Fruit fly (Drosophila melanogaster): Measurements from ENCODE around the gene mas.

mas gene

DNA sequence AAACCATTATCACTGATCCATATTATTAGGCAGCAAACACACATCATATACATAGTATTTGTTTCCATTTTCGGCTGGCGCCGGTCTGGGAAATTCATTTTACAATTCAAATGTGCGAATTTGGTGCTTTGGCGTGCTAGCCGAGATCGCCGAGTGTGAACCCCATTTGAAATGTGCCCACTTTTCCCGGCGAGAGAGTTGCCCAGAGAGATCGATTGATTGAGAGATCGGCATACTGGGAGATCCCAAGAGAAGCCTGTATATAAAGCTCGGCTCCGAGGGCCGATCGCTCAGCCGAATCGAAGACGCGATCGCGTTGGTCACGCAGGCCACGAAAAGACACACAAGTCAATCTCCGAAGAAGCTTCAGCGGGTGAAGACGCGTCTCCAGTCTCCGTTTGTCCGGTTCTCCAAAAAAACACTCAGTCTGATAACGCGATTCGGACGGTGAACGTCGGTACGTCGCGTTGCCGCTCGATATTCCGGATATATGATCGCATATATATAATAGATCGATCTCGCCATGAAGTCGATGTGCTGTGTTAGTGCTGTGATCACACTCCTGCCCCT, 18.8 kb downstream of the mas start, which contains the start of gene CG1299:
CG1299 (plus strand) TSS at position 291 of the 570 bp plus-strand sequence.
- TF ChIP-seq Mnt (GFP tag; optimal IDR thresholded peaks at IDR 0.05) (no peak), CG33017 (tag; optimal IDR thresholded peaks at IDR 0.05) (no peak), pad (GFP tag; optimal IDR thresholded peaks at IDR 0.05) (no peak), CG1620 (GFP tag; optimal IDR thresholded peaks at IDR 0.05) (no peak), cnc (optimal IDR thresholded peaks at IDR 0.05) (no peak), bab1 (GFP tag; optimal IDR thresholded peaks at IDR 0.05) (no peak), toe (GFP tag; optimal IDR thresholded peaks at IDR 0.05) (no peak), Hr96 (GFP tag; optimal IDR thresholded peaks at IDR 0.05) (no peak), tj (GFP tag; optimal IDR thresholded peaks at IDR 0.05) (no peak), CG12768 (GFP tag; optimal IDR thresholded peaks at IDR 0.05) (no peak), CG7045 (GFP tag; optimal IDR thresholded peaks at IDR 0.05) (no peak), Clk (GFP tag; optimal IDR thresholded peaks at IDR 0.05) (no peak), Crg-1 (GFP tag; optimal IDR thresholded peaks at IDR 0.05) (no peak), CG14711 (tag; optimal IDR thresholded peaks at IDR 0.05) (no peak), CG11617 (GFP tag; optimal IDR thresholded peaks at IDR 0.05) (no peak), CG7101 (tag; optimal IDR thresholded peaks at IDR 0.05) (no peak)

DNA sequence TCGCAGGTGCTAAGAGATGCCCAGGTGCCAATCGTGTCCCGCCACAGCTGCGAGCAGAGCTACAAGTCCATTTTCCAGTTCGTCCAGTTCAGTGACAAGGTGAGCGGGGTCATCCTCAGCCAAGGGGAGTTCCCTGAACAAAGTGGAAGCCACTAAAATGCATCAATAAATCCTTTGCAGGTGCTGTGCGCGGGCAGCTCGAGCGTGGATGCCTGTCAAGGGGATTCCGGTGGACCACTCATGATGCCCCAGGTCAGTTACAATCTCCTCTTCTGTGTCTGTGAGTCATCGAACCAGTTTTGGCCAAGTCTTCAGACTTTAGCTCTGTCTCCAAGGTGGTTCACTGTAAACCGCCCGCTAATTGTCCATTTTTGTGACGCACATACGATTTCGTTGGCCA, 22.0 kb downstream of the mas start:
- TF ChIP-seq CG1620 (GFP tag; optimal IDR thresholded peaks at IDR 0.05) (no peak), Hr96 (GFP tag; optimal IDR thresholded peaks at IDR 0.05) (no peak), pad (GFP tag; optimal IDR thresholded peaks at IDR 0.05) (no peak), CG7101 (tag; optimal IDR thresholded peaks at IDR 0.05) (no peak), ovo (GFP tag; optimal IDR thresholded peaks at IDR 0.05) (no peak), cnc (optimal IDR thresholded peaks at IDR 0.05) (no peak), CG33017 (tag; optimal IDR thresholded peaks at IDR 0.05) (no peak), tj (GFP tag; optimal IDR thresholded peaks at IDR 0.05) (no peak), bab1 (GFP tag; optimal IDR thresholded peaks at IDR 0.05) (no peak), kay (GFP tag; ENCODE audit: borderline replicate concordance) (no peak), CG7045 (GFP tag; optimal IDR thresholded peaks at IDR 0.05) (no peak)

DNA sequence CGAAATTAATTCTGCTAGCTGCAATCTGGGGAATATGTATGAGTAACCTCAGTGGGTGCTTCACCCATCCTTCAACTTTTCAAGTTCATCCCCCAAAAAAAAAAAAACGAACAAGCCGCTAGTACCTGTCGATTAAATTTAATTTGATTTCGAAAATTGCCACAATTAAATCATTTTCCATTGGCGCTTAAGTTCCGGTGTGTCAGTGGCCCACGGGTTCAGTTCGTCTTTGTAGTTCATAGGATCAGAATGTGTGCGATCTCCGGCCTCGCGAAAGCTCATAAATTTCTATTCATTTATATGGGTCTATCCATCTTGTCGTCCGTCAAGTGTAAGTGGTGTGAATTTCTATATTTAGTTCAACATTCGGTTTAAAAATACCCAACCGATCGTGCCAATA, 25.2 kb downstream of the mas start, which contains the start of gene CG32260:
CG32260 (plus strand) TSS at position 301 of the 400 bp plus-strand sequence.
- TF ChIP-seq toe (GFP tag; optimal IDR thresholded peaks at IDR 0.05) (no peak), CG5204 (GFP tag; optimal IDR thresholded peaks at IDR 0.05) (no peak), CG14711 (tag; optimal IDR thresholded peaks at IDR 0.05) (no peak), cnc (optimal IDR thresholded peaks at IDR 0.05) (no peak), Crg-1 (GFP tag; optimal IDR thresholded peaks at IDR 0.05) (no peak), bab1 (GFP tag; optimal IDR thresholded peaks at IDR 0.05) (no peak), CG33017 (tag; optimal IDR thresholded peaks at IDR 0.05) (no peak), CG1620 (GFP tag; optimal IDR thresholded peaks at IDR 0.05) (no peak), Mnt (GFP tag; optimal IDR thresholded peaks at IDR 0.05) (no peak), ovo (GFP tag; optimal IDR thresholded peaks at IDR 0.05) (no peak), kay (GFP tag; ENCODE audit: borderline replicate concordance) (no peak), CG7045 (GFP tag; optimal IDR thresholded peaks at IDR 0.05) (no peak), Hr96 (GFP tag; optimal IDR thresholded peaks at IDR 0.05) (no peak), CG12768 (GFP tag; optimal IDR thresholded peaks at IDR 0.05) (no peak), cic (GFP tag; optimal IDR thresholded peaks at IDR 0.05) (no peak), Clk (GFP tag; optimal IDR thresholded peaks at IDR 0.05) (no peak), pad (GFP tag; optimal IDR thresholded peaks at IDR 0.05) (no peak)

DNA sequence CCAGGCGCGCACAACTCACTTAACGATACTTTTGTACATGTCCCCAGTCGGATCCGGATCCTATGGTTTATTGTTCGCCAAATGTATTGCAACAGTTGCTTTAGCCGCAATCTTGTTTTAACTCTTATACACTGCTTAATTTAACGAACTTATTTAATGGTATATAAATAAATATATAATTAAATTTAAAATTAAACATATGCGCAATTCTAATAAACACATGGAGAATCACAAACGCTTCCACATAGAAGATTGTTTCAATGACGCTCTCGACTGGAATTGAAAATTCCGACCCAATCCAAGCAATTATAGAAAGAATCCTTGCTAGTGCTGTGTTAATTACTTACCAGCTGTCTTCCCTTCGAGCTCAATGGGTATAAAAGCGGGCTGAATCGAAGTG, 26.1 kb downstream of the mas start, which contains the start of gene Akh:
Akh (plus strand) TSS at position 301 of the 400 bp plus-strand sequence.
- TF ChIP-seq CG1620 (GFP tag; optimal IDR thresholded peaks at IDR 0.05) (no peak), cnc (optimal IDR thresholded peaks at IDR 0.05) (no peak), ovo (GFP tag; optimal IDR thresholded peaks at IDR 0.05) (no peak), cic (GFP tag; optimal IDR thresholded peaks at IDR 0.05) (no peak), bab1 (GFP tag; optimal IDR thresholded peaks at IDR 0.05) (no peak), CG11617 (GFP tag; optimal IDR thresholded peaks at IDR 0.05) (no peak), kay (GFP tag; ENCODE audit: borderline replicate concordance) (no peak), CG7045 (GFP tag; optimal IDR thresholded peaks at IDR 0.05) (no peak), Hr96 (GFP tag; optimal IDR thresholded peaks at IDR 0.05) (no peak), CG12768 (GFP tag; optimal IDR thresholded peaks at IDR 0.05) (no peak), Mnt (GFP tag; optimal IDR thresholded peaks at IDR 0.05) (no peak), Clk (GFP tag; optimal IDR thresholded peaks at IDR 0.05) (no peak), toe (GFP tag; optimal IDR thresholded peaks at IDR 0.05) (no peak)

DNA sequence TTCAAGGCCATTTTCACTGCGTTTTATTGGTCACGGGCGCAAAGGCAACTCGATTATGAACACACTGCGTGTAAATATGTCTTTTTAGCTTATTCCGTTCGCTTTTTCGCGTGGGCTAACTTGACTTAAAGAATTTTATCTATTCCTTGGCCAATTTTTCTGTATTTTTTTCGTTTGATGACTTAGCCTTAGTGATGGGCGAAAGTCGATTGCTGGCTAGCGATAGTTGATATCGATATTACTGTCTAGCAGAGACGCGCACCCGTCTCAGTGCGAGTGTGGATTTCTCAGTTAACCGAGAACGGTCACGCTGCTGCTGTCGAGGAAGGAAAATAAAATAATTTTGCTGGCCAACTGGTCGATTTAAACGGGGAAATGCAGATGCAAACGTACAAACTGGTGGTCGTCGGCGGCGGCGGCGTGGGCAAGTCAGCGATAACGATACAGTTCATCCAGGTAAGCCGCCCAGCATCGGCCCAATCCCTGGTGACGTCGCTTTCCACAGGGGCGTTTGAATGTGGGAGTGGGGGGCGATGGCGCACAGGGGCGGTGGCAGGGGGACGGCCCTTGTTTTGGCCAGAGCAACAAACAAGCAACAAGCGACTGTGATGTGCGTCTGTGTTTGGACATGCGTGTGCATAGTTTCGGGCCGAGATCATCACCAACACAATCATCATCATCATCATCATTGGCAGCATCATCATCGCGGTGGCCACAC, 28.3 kb downstream of the mas start, which contains the start of the genes Rop and Ras64B:
Rop (minus strand) TSS at position 193 of the 718 bp plus-strand sequence.
Ras64B (plus strand) TSS at position 273 of the 718 bp plus-strand sequence.
- TF ChIP-seq CG7101 (tag; optimal IDR thresholded peaks at IDR 0.05) (peak; percentile 21), CG11617 (GFP tag; optimal IDR thresholded peaks at IDR 0.05) (peak; percentile 35), CG33017 (tag; optimal IDR thresholded peaks at IDR 0.05) (peak; percentile 24), ovo (GFP tag; optimal IDR thresholded peaks at IDR 0.05) (no peak), cnc (optimal IDR thresholded peaks at IDR 0.05) (no peak), CG14711 (tag; optimal IDR thresholded peaks at IDR 0.05) (peak; percentile 12), Mnt (GFP tag; optimal IDR thresholded peaks at IDR 0.05) (peak; percentile 36), CG1620 (GFP tag; optimal IDR thresholded peaks at IDR 0.05) (peak; percentile 54), bab1 (GFP tag; optimal IDR thresholded peaks at IDR 0.05) (peak; percentile 75)

DNA sequence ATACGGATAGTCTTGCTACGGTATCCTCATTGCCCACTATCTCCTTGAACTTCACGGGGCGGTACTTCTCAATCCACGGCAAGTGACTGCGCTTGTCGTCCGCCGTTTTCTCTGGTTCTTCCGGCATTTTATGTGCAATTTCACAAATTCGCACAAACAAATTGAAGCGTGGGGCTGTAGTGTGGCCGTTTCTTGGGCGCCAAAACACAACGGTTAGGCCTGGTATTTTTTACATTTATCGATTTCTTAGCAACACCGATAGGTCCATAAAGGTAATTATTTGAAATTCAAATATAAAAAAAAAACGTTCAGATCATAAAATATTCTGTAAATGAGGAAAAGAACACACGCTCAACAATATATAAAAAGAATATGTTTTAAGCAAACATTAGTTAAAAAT, 31.4 kb downstream of the mas start, which contains the start of gene RfC4:
RfC4 (minus strand) TSS at position 182 of the 400 bp plus-strand sequence.
- no peak for TF ChIP-seq ovo (GFP tag; optimal IDR thresholded peaks at IDR 0.05)
- no peak for TF ChIP-seq CG11617 (GFP tag; optimal IDR thresholded peaks at IDR 0.05)
- no peak for TF ChIP-seq CG1620 (GFP tag; optimal IDR thresholded peaks at IDR 0.05)
- no peak for TF ChIP-seq Mnt (GFP tag; optimal IDR thresholded peaks at IDR 0.05)
- no peak for TF ChIP-seq cnc (optimal IDR thresholded peaks at IDR 0.05)
- TF ChIP-seq bab1 (GFP tag; optimal IDR thresholded peaks at IDR 0.05) = no peak
- TF ChIP-seq Clk (GFP tag; optimal IDR thresholded peaks at IDR 0.05) = no peak
- no peak for TF ChIP-seq CG7045 (GFP tag; optimal IDR thresholded peaks at IDR 0.05)
- no peak for TF ChIP-seq pad (GFP tag; optimal IDR thresholded peaks at IDR 0.05)
- TF ChIP-seq kay (GFP tag; ENCODE audit: borderline replicate concordance) = no peak
- no peak for TF ChIP-seq cic (GFP tag; optimal IDR thresholded peaks at IDR 0.05)
